Worm (Caenorhabditis elegans): Measurements from ENCODE around the gene C15C8.8.

The C15C8.8 gene

ce11 chrV:12792752-12793151 is 40.4 kb upstream of the C15C8.8 start, which contains the start of gene ugt-5:
Gene ugt-5, minus strand, starts transcription at chrV:12792965.
- TF ChIP-seq elt-2 (tag; optimal IDR thresholded peaks at IDR 0.05) (peak; percentile 48), ztf-4 (tag; optimal IDR thresholded peaks at IDR 0.05) (no peak), lin-35 (GFP tag; optimal IDR thresholded peaks at IDR 0.05) (peak in 1 of 2 experiments; percentile 37), egl-27 (tag; optimal IDR thresholded peaks at IDR 0.05) (no peak)

- TF ChIP-seq hpl-2 (GFP tag; optimal IDR thresholded peaks at IDR 0.05) (no peak), elt-2 (tag; optimal IDR thresholded peaks at IDR 0.05) (peak; percentile 7), lin-35 (GFP tag; optimal IDR thresholded peaks at IDR 0.05) (no peak)
Measured at ce11 chrV:12790188-12790587, 37.9 kb upstream of the C15C8.8 start, which contains the start of gene srbc-43. Gene srbc-43, minus strand, starts transcription at chrV:12790518.

- TF ChIP-seq egl-27 (tag; optimal IDR thresholded peaks at IDR 0.05) (no peak), irx-1 (tag; optimal IDR thresholded peaks at IDR 0.05) (no peak), ztf-4 (tag; optimal IDR thresholded peaks at IDR 0.05) (no peak), nhr-237 (tag; optimal IDR thresholded peaks at IDR 0.05) (no peak), nhr-85 (tag) (no peak), efl-3 (GFP tag; optimal IDR thresholded peaks at IDR 0.05) (no peak), aha-1 (tag; optimal IDR thresholded peaks at IDR 0.05) (no peak), nhr-28 (tag; optimal IDR thresholded peaks at IDR 0.05) (no peak), ceh-90 (tag; optimal IDR thresholded peaks at IDR 0.05) (no peak), snu-23 (GFP tag; optimal IDR thresholded peaks at IDR 0.05) (no peak)
Measured at ce11 chrV:12788451-12788850, 36.1 kb upstream of the C15C8.8 start, which contains the start of gene srbc-44. Gene srbc-44, minus strand, starts transcription at chrV:12788551.

- TF ChIP-seq F16B12.6 (tag; optimal IDR thresholded peaks at IDR 0.05) (no peak), blmp-1 (tag; optimal IDR thresholded peaks at IDR 0.05) (peak; percentile 35), egl-13 (tag; optimal IDR thresholded peaks at IDR 0.05) (no peak)
Measured at ce11 chrV:12787026-12787425, 34.7 kb upstream of the C15C8.8 start, which contains the start of gene fkb-4. Gene fkb-4, minus strand, starts transcription at chrV:12787126.

ce11 chrV:12786340-12786739 is 34.0 kb upstream of the C15C8.8 start:
- TF ChIP-seq dsc-1 (tag; optimal IDR thresholded peaks at IDR 0.05) (peak; percentile 59), isw-1 (GFP tag; IDR thresholded peaks at IDR 0.05) (no peak), pax-3 (tag; optimal IDR thresholded peaks at IDR 0.05) (peak; percentile 68)

- no peak for TF ChIP-seq ets-5 (GFP tag; IDR thresholded peaks at IDR 0.05)
- TF ChIP-seq elt-3 (tag; optimal IDR thresholded peaks at IDR 0.05), result no peak
- TF ChIP-seq C34B4.2 (tag; optimal IDR thresholded peaks at IDR 0.05), result no peak
- peak; percentile 7 for TF ChIP-seq fkh-8 (tag; optimal IDR thresholded peaks at IDR 0.05)
- TF ChIP-seq pax-3 (tag; optimal IDR thresholded peaks at IDR 0.05), result peak; percentile 41
Measured at ce11 chrV:12784861-12785260, 32.6 kb upstream of the C15C8.8 start, which contains the start of gene sre-20. Gene sre-20, minus strand, starts transcription at chrV:12784961.

- TF ChIP-seq fos-1 (tag; optimal IDR thresholded peaks at IDR 0.05) (no peak), nhr-12 (tag; optimal IDR thresholded peaks at IDR 0.05) (no peak), aha-1 (tag; optimal IDR thresholded peaks at IDR 0.05) (no peak), alr-1 (tag; optimal IDR thresholded peaks at IDR 0.05; ENCODE audit: borderline replicate concordance) (no peak), nhr-47 (tag; optimal IDR thresholded peaks at IDR 0.05) (peak; percentile 61), dpl-1 (GFP tag; optimal IDR thresholded peaks at IDR 0.05) (peak; percentile 3 to 44 (median 43)), lin-14 (GFP tag; optimal IDR thresholded peaks at IDR 0.05) (peak; percentile 38), dsc-1 (tag; optimal IDR thresholded peaks at IDR 0.05) (peak; percentile 30), nhr-90 (tag; optimal IDR thresholded peaks at IDR 0.05; ENCODE audit: poor library complexity) (peak; percentile 42), zag-1 (tag; optimal IDR thresholded peaks at IDR 0.05) (no peak), C16A3.4 (tag; optimal IDR thresholded peaks at IDR 0.05) (peak; percentile 64), pax-3 (tag; optimal IDR thresholded peaks at IDR 0.05) (peak; percentile 45), sup-37 (GFP tag; optimal IDR thresholded peaks at IDR 0.05) (no peak), unc-98 (GFP tag; IDR thresholded peaks at IDR 0.05) (no peak), lir-3 (tag; optimal IDR thresholded peaks at IDR 0.05; ENCODE audit: poor library complexity) (peak; percentile 9), ceh-82 (tag; optimal IDR thresholded peaks at IDR 0.05) (peak in 1 of 3 experiments; percentile 48), mep-1 (tag; optimal IDR thresholded peaks at IDR 0.05) (no peak), mab-9 (GFP tag; IDR thresholded peaks at IDR 0.05) (no peak), ets-5 (GFP tag; IDR thresholded peaks at IDR 0.05) (no peak), skn-1 (tag; optimal IDR thresholded peaks at IDR 0.05) (no peak), Y116A8C.19 (tag; optimal IDR thresholded peaks at IDR 0.05; ENCODE audit: borderline replicate concordance) (no peak)
Measured at ce11 chrV:12780248-12780647, 27.9 kb upstream of the C15C8.8 start.

Data from whole organism, L1 larva.